Fruit fly (Drosophila melanogaster): ENCODE measurements around the gene Eig71Eh.

DNA sequence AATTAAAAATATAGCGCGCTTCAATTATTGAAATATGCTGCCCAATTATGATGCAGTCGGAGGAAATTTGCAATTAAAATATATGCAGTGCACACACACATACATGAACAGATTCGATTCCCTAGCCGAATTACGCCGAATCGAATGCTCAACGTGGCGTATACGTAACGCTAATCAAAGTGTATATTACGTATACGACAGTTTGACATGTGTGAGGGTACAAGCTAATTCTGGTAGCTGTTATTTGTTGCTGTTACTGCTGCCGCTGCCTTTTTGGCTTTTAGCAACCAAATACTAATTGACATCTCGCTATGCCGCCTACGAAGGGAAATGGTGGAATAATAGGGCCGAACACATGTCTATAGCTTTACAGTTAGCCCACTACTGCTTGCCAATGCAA, 31.9 kb downstream of the Eig71Eh start:
- TF ChIP-seq CG8478 (optimal IDR thresholded peaks at IDR 0.05): no peak
- TF ChIP-seq CTCF (optimal IDR thresholded peaks at IDR 0.05): no peak
